Worm (Caenorhabditis elegans) whole organism, L1 larva: ENCODE measurements around the gene rpc-11.
A peak's percentile ranks its signal among the peaks of the same experiment; 100 is the strongest.

Experiments used
- C04F5.9 ChIP-seq: sonication (generic microtip); optimal IDR thresholded peaks from 2 replicates; lab custom pipeline; 2016; ENCODE audit warnings: missing genetic modification characterization, missing compliant biosample characterization
- C16A3.4 ChIP-seq: fragments of 150-350 bp; optimal IDR thresholded peaks from 2 replicates; lab custom pipeline; 2014; ENCODE audit warnings: missing biosample characterization, missing genetic modification characterization
- F16B12.6 ChIP-seq: fragments of 150-350 bp; optimal IDR thresholded peaks from 2 replicates; lab custom pipeline; 2014; ENCODE audit warnings: missing biosample characterization, missing genetic modification characterization
- aly-2 ChIP-seq: fragments of 150-350 bp; optimal IDR thresholded peaks from 2 replicates; lab custom pipeline; 2014; ENCODE audit warnings: missing biosample characterization, missing genetic modification characterization
- ama-1 ChIP-seq: fragments of 150-350 bp; optimal IDR thresholded peaks from 2 replicates; lab custom pipeline; 2014
- blmp-1 ChIP-seq: fragments of 150-350 bp; optimal IDR thresholded peaks from 2 replicates; lab custom pipeline; 2014; ENCODE audit warnings: missing biosample characterization, missing genetic modification characterization
- ceh-88 ChIP-seq: fragments of 200-800 bp; sonication (Bioruptor generic); IDR thresholded peaks from 2 replicates; pipeline ENCODE4 v1.3.6; 2022; ENCODE audit warnings: missing genetic modification characterization, missing compliant biosample characterization
- ces-1 ChIP-seq: fragments of 150-350 bp; optimal IDR thresholded peaks from 2 replicates; lab custom pipeline; 2014; ENCODE audit warnings: missing biosample characterization, missing genetic modification reagents, missing genetic modification characterization
- dpl-1 ChIP-seq, 3 experiments: fragments of 150-350 bp in 2 of 3; sonication (generic microtip) in 1 of 3; optimal IDR thresholded peaks; 2 replicates each; lab custom pipeline; 2014 to 2017; ENCODE audit warnings: missing biosample characterization in 3 of 3, missing genetic modification characterization in 3 of 3, missing genetic modification reagents in 3 of 3
- dsc-1 ChIP-seq: sonication (generic microtip); optimal IDR thresholded peaks from 2 replicates; lab custom pipeline; 2016; ENCODE audit warnings: mild to moderate bottlenecking, missing genetic modification characterization, missing compliant biosample characterization
- efl-1 ChIP-seq, 4 experiments: fragments of 150-350 bp; optimal IDR thresholded peaks in 3 of 4; peaks in 1 of 4; 1 replicate in 1 of 4; 2 replicates in 3 of 4; lab custom pipeline; 2014; ENCODE audit warnings: missing biosample characterization in 2 of 4, missing genetic modification characterization in 2 of 4, missing genetic modification reagents in 2 of 4
- egl-13 ChIP-seq: sonication (generic microtip); optimal IDR thresholded peaks from 2 replicates; lab custom pipeline; 2016; ENCODE audit warnings: missing genotype, missing genetic modification reagents, missing genetic modification characterization, missing compliant biosample characterization
- egl-27 ChIP-seq, 2 experiments: fragments of 150-350 bp in 1 of 2; sonication (generic microtip); optimal IDR thresholded peaks; 3 replicates each; lab custom pipeline; 2017 to 2018; ENCODE audit warnings: missing biosample characterization in 2 of 2, missing genetic modification characterization in 2 of 2, missing genetic modification reagents in 2 of 2
- elt-2 ChIP-seq: sonication (generic microtip); optimal IDR thresholded peaks from 2 replicates; lab custom pipeline; 2016; ENCODE audit warnings: missing genetic modification characterization, mild to moderate bottlenecking, inconsistent platforms, missing compliant biosample characterization, missing genetic modification reagents
- elt-3 ChIP-seq, 6 experiments: fragments of 150-350 bp in 1 of 6; sonication (generic microtip); optimal IDR thresholded peaks; 2 replicates each; lab custom pipeline; 2017 to 2018; ENCODE audit warnings: missing biosample characterization in 6 of 6, missing genetic modification characterization in 6 of 6, inconsistent platforms in 1 of 6
- ets-5 ChIP-seq: fragments of 200-800 bp; sonication (Bioruptor generic); IDR thresholded peaks from 2 replicates; pipeline ENCODE4 v1.3.6; 2022; ENCODE audit warnings: missing genetic modification characterization, missing compliant biosample characterization
- fkh-10 ChIP-seq: sonication (generic microtip); optimal IDR thresholded peaks from 2 replicates; lab custom pipeline; 2017; ENCODE audit warnings: missing biosample characterization, missing genetic modification reagents, missing genetic modification characterization
- fkh-4 ChIP-seq: sonication (generic microtip); optimal IDR thresholded peaks from 2 replicates; lab custom pipeline; 2016; ENCODE audit warnings: missing compliant biosample characterization, missing genetic modification characterization, borderline replicate concordance
- grh-1 ChIP-seq: fragments of 200-800 bp; sonication (Bioruptor generic); IDR thresholded peaks from 2 replicates; pipeline ENCODE4 v1.3.6; 2022; ENCODE audit warnings: missing genetic modification reagents, missing genetic modification characterization, missing compliant biosample characterization
- hlh-17 ChIP-seq: fragments of 200-800 bp; sonication (Bioruptor generic); optimal IDR thresholded peaks from 2 replicates; lab custom pipeline; 2018; ENCODE audit warnings: missing genetic modification characterization, mild to moderate bottlenecking, missing compliant biosample characterization, moderate library complexity, borderline replicate concordance
- hpl-2 ChIP-seq: fragments of 150-350 bp; optimal IDR thresholded peaks from 2 replicates; lab custom pipeline; 2014; ENCODE audit warnings: missing biosample characterization, missing genetic modification reagents, missing genetic modification characterization
- irx-1 ChIP-seq: sonication (generic microtip); optimal IDR thresholded peaks from 2 replicates; lab custom pipeline; 2016; ENCODE audit warnings: missing genetic modification characterization, missing compliant biosample characterization
- isw-1 ChIP-seq: fragments of 200-800 bp; sonication (Bioruptor generic); IDR thresholded peaks from 2 replicates; pipeline ENCODE4 v1.3.6; 2022; ENCODE audit warnings: missing genetic modification characterization, missing compliant biosample characterization
- lin-14 ChIP-seq: fragments of 200-800 bp; sonication (Bioruptor generic); optimal IDR thresholded peaks from 2 replicates; lab custom pipeline; 2018; ENCODE audit warnings: mild to moderate bottlenecking, missing genetic modification characterization, moderate library complexity, missing compliant biosample characterization
- lin-39 ChIP-seq: fragments of 150-350 bp; optimal IDR thresholded peaks from 2 replicates; lab custom pipeline; 2014; ENCODE audit warnings: missing biosample characterization, missing genetic modification reagents, missing genetic modification characterization
- lir-3 ChIP-seq: sonication (generic microtip); optimal IDR thresholded peaks from 2 replicates; lab custom pipeline; 2016; ENCODE audit warnings: mild to moderate bottlenecking, missing genetic modification characterization, moderate library complexity, missing compliant biosample characterization; ENCODE audit not compliant: poor library complexity
- lsy-2 ChIP-seq, 2 experiments: fragments of 150-350 bp; optimal IDR thresholded peaks; 2 replicates each; lab custom pipeline; 2014; ENCODE audit warnings: missing biosample characterization in 2 of 2, missing genetic modification characterization in 2 of 2
- mab-9 ChIP-seq: fragments of 200-800 bp; sonication (Bioruptor generic); IDR thresholded peaks from 2 replicates; pipeline ENCODE4 v1.3.6; 2022; ENCODE audit warnings: missing genetic modification reagents, missing genetic modification characterization, missing compliant biosample characterization
- mdl-1 ChIP-seq, 2 experiments: fragments of 150-350 bp; optimal IDR thresholded peaks; 2 replicates each; lab custom pipeline; 2014 to 2017; ENCODE audit warnings: missing biosample characterization in 2 of 2, missing genetic modification characterization in 2 of 2, inconsistent platforms in 1 of 2
- mep-1 ChIP-seq: fragments of 150-350 bp; optimal IDR thresholded peaks from 2 replicates; lab custom pipeline; 2014; ENCODE audit warnings: missing biosample characterization, missing genetic modification characterization
- nhr-11 ChIP-seq: fragments of 150-350 bp; optimal IDR thresholded peaks from 2 replicates; lab custom pipeline; 2014; ENCODE audit warnings: missing biosample characterization, missing genetic modification characterization
- nhr-19 ChIP-seq: fragments of 200-800 bp; sonication (Bioruptor generic); conservative IDR thresholded peaks from 2 replicates; pipeline ENCODE4 v1.3.6; 2022; ENCODE audit warnings: missing genetic modification characterization, missing compliant biosample characterization
- nhr-20 ChIP-seq: sonication (generic microtip); optimal IDR thresholded peaks from 2 replicates; lab custom pipeline; 2016; ENCODE audit warnings: mild to moderate bottlenecking, missing genetic modification characterization, missing compliant biosample characterization
- nhr-237 ChIP-seq: fragments of 150-350 bp; optimal IDR thresholded peaks from 2 replicates; lab custom pipeline; 2014; ENCODE audit warnings: missing biosample characterization, missing genetic modification characterization
- nhr-47 ChIP-seq: sonication (generic microtip); optimal IDR thresholded peaks from 2 replicates; lab custom pipeline; 2016; ENCODE audit warnings: mild to moderate bottlenecking, missing genetic modification characterization, moderate library complexity, missing compliant biosample characterization
- nhr-71 ChIP-seq: sonication (generic microtip); optimal IDR thresholded peaks from 2 replicates; lab custom pipeline; 2016; ENCODE audit warnings: mild to moderate bottlenecking, missing genetic modification characterization, moderate library complexity, missing compliant biosample characterization
- nhr-77 ChIP-seq: fragments of 150-350 bp; optimal IDR thresholded peaks from 2 replicates; lab custom pipeline; 2014; ENCODE audit warnings: missing biosample characterization, missing genetic modification characterization
- nhr-84 ChIP-seq: sonication (generic microtip); optimal IDR thresholded peaks from 2 replicates; lab custom pipeline; 2017; ENCODE audit warnings: missing biosample characterization, missing genetic modification characterization
- nhr-85 ChIP-seq: sonication (generic microtip); peaks from one replicate; lab custom pipeline; 2016; ENCODE audit warnings: missing genetic modification characterization, inconsistent platforms, missing compliant biosample characterization
- nhr-90 ChIP-seq: sonication (generic microtip); optimal IDR thresholded peaks from 2 replicates; lab custom pipeline; 2016; ENCODE audit warnings: mild to moderate bottlenecking, missing genetic modification characterization, missing compliant biosample characterization; ENCODE audit not compliant: poor library complexity
- pax-3 ChIP-seq: fragments of 200-800 bp; sonication (Bioruptor generic); optimal IDR thresholded peaks from 2 replicates; lab custom pipeline; 2018; ENCODE audit warnings: mild to moderate bottlenecking, missing genetic modification characterization, moderate library complexity, missing compliant biosample characterization
- pqm-1 ChIP-seq: sonication (generic microtip); optimal IDR thresholded peaks from 3 replicates; lab custom pipeline; 2017; ENCODE audit warnings: missing biosample characterization, missing genetic modification characterization
- skn-1 ChIP-seq: fragments of 150-350 bp; optimal IDR thresholded peaks from 2 replicates; lab custom pipeline; 2014; ENCODE audit warnings: missing biosample characterization, missing genetic modification characterization
- snpc-4 ChIP-seq: fragments of 150-350 bp; optimal IDR thresholded peaks from 2 replicates; lab custom pipeline; 2014; ENCODE audit warnings: missing biosample characterization, missing genetic modification characterization
- snu-23 ChIP-seq: sonication (generic microtip); optimal IDR thresholded peaks from 2 replicates; lab custom pipeline; 2016; ENCODE audit warnings: missing genetic modification characterization, missing compliant biosample characterization
- sptf-1 ChIP-seq: fragments of 150-350 bp; optimal IDR thresholded peaks from 2 replicates; lab custom pipeline; 2014; ENCODE audit warnings: missing biosample characterization, missing genetic modification characterization
- swsn-7 ChIP-seq: sonication (generic microtip); optimal IDR thresholded peaks from 2 replicates; lab custom pipeline; 2016; ENCODE audit warnings: missing genetic modification characterization, missing compliant biosample characterization
- tbx-2 ChIP-seq: sonication (generic microtip); optimal IDR thresholded peaks from 2 replicates; lab custom pipeline; 2016; ENCODE audit warnings: missing genetic modification characterization, missing compliant biosample characterization
- tlp-1 ChIP-seq: fragments of 150-350 bp; optimal IDR thresholded peaks from 2 replicates; lab custom pipeline; 2014; ENCODE audit warnings: missing biosample characterization, missing genetic modification characterization
- unc-130 ChIP-seq: fragments of 150-350 bp; optimal IDR thresholded peaks from 2 replicates; lab custom pipeline; 2017; ENCODE audit warnings: missing biosample characterization, missing genetic modification characterization, inconsistent platforms
- unc-30 ChIP-seq: sonication (generic microtip); optimal IDR thresholded peaks from 2 replicates; lab custom pipeline; 2017; ENCODE audit warnings: missing biosample characterization, missing genetic modification characterization
- unc-86 ChIP-seq: sonication (generic microtip); optimal IDR thresholded peaks from 2 replicates; lab custom pipeline; 2016; ENCODE audit warnings: missing genetic modification characterization, missing compliant biosample characterization
- zip-4 ChIP-seq: fragments of 200-800 bp; sonication (Bioruptor generic); optimal IDR thresholded peaks from 2 replicates; lab custom pipeline; 2018; ENCODE audit warnings: mild to moderate bottlenecking, missing genetic modification characterization, moderate library complexity, missing compliant biosample characterization
- ztf-4 ChIP-seq: fragments of 150-350 bp; optimal IDR thresholded peaks from 2 replicates; lab custom pipeline; 2014; ENCODE audit warnings: missing biosample characterization, missing genetic modification characterization

rpc-11 gene

ce11 chrIV:1389021-1389420, 20.8 kb downstream of the rpc-11 start:
- no peak for TF ChIP-seq fkh-4
- peak in 1 of 2 experiments; percentile 3 for TF ChIP-seq mdl-1 (tag; optimal IDR thresholded peaks at IDR 0.05; lab: Kevin White, UChicago)
- peak; percentile 96 for TF ChIP-seq grh-1
- TF ChIP-seq dsc-1 (tag; lab: Kevin White, UChicago), result no peak
- no peak for TF ChIP-seq lin-39 (tag; lab: Kevin White, UChicago)
- no peak for TF ChIP-seq nhr-237 (tag; lab: Kevin White, UChicago)
- TF ChIP-seq elt-3 (tag; optimal IDR thresholded peaks at IDR 0.05; lab: Kevin White, UChicago), result no peak
- no peak for TF ChIP-seq nhr-77 (tag; lab: Kevin White, UChicago)
- TF ChIP-seq zip-4, result no peak
- no peak for TF ChIP-seq elt-2
- TF ChIP-seq nhr-85, result peak; percentile 89
- TF ChIP-seq snpc-4, result no peak
- TF ChIP-seq efl-1 (optimal IDR thresholded peaks at IDR 0.05; lab: Kevin White, UChicago), result peak in 1 of 2 experiments; percentile 7
- TF ChIP-seq efl-1 (GFP tag; optimal IDR thresholded peaks at IDR 0.05 in 1 of 2; lab: Kevin White, UChicago), result no peak
- peak; percentile 64 for TF ChIP-seq lin-14 (GFP tag; lab: Kevin White, UChicago)
- TF ChIP-seq C04F5.9 (tag; lab: Kevin White, UChicago), result no peak
- TF ChIP-seq nhr-20 (tag; lab: Kevin White, UChicago), result peak; percentile 71
- no peak for TF ChIP-seq pqm-1 (tag; lab: Kevin White, UChicago)
- no peak for TF ChIP-seq tlp-1 (tag; lab: Kevin White, UChicago)
- no peak for TF ChIP-seq unc-130 (tag; lab: Kevin White, UChicago)
- TF ChIP-seq lir-3 (tag; lab: Kevin White, UChicago), result no peak
- no peak for TF ChIP-seq unc-30 (tag; lab: Kevin White, UChicago)
- peak; percentile 29 for TF ChIP-seq nhr-47
- no peak for TF ChIP-seq unc-86 (tag; lab: Kevin White, UChicago)
- no peak for TF ChIP-seq ztf-4
- TF ChIP-seq ama-1 (lab: Kevin White, UChicago), result no peak
- no peak for TF ChIP-seq aly-2 (tag; lab: Kevin White, UChicago)
- no peak for TF ChIP-seq tbx-2 (tag; lab: Kevin White, UChicago)
- peak; percentile 9 for TF ChIP-seq swsn-7 (tag; lab: Kevin White, UChicago)
- TF ChIP-seq C16A3.4 (tag; lab: Kevin White, UChicago), result no peak
- peak; percentile 58 for TF ChIP-seq blmp-1 (tag; lab: Kevin White, UChicago)
- no peak for TF ChIP-seq ets-5 (GFP tag; lab: Robert Waterston, UW)
- TF ChIP-seq isw-1, result no peak
- no peak for TF ChIP-seq ces-1
- TF ChIP-seq dpl-1 (GFP tag; optimal IDR thresholded peaks at IDR 0.05; lab: Kevin White, UChicago), result peak in 1 of 3 experiments; percentile 24
- TF ChIP-seq fkh-10, result no peak
- TF ChIP-seq pax-3, result no peak
- TF ChIP-seq egl-27 (tag; optimal IDR thresholded peaks at IDR 0.05; lab: Kevin White, UChicago), result no peak
- TF ChIP-seq irx-1 (tag; lab: Kevin White, UChicago), result no peak
- TF ChIP-seq nhr-11 (tag; lab: Kevin White, UChicago), result no peak
- TF ChIP-seq F16B12.6 (tag; lab: Kevin White, UChicago), result no peak
- no peak for TF ChIP-seq nhr-84
- TF ChIP-seq mep-1 (tag; lab: Kevin White, UChicago), result peak; percentile 7
- no peak for TF ChIP-seq hlh-17 (GFP tag; lab: Kevin White, UChicago)
- peak; percentile 66 for TF ChIP-seq nhr-71 (tag; lab: Kevin White, UChicago)
- TF ChIP-seq sptf-1 (tag; lab: Kevin White, UChicago), result no peak
- no peak for TF ChIP-seq ceh-88 (GFP tag; lab: Robert Waterston, UW)
- no peak for TF ChIP-seq egl-13 (tag; lab: Kevin White, UChicago)
- peak; percentile 41 for TF ChIP-seq nhr-90 (tag; lab: Kevin White, UChicago)
- TF ChIP-seq mab-9 (GFP tag; lab: Robert Waterston, UW), result no peak
- TF ChIP-seq lsy-2 (tag; optimal IDR thresholded peaks at IDR 0.05; lab: Kevin White, UChicago), result peak; percentile 22 to 25
- peak; percentile 64 for TF ChIP-seq snu-23 (GFP tag; lab: Kevin White, UChicago)
- no peak for TF ChIP-seq skn-1 (tag; lab: Kevin White, UChicago)
- TF ChIP-seq hpl-2 (GFP tag; lab: Kevin White, UChicago), result no peak
- TF ChIP-seq nhr-19 (GFP tag; lab: Robert Waterston, UW), result peak; percentile 28
